Worm (Caenorhabditis elegans) whole organism, L3 larva: ENCODE results near the gene irk-2.

Source experiments
- ceh-16 ChIP-seq: sonication (generic microtip); optimal IDR thresholded peaks from 2 replicates; lab custom pipeline; 2017; ENCODE audit warnings: missing biosample characterization, missing genetic modification characterization
- ceh-28 ChIP-seq: fragments of 150-350 bp; optimal IDR thresholded peaks from 2 replicates; lab custom pipeline; 2014; ENCODE audit warnings: missing biosample characterization, missing genetic modification reagents, missing genetic modification characterization
- ceh-82 ChIP-seq: fragments of 150-350 bp; optimal IDR thresholded peaks from 2 replicates; lab custom pipeline; 2014; ENCODE audit warnings: missing biosample characterization, missing genetic modification characterization
- ceh-9 ChIP-seq: sonication (generic microtip); optimal IDR thresholded peaks from 2 replicates; lab custom pipeline; 2018; ENCODE audit warnings: missing biosample characterization, missing genetic modification characterization
- egl-27 ChIP-seq: sonication (generic microtip); optimal IDR thresholded peaks from 4 replicates; lab custom pipeline; 2017; ENCODE audit warnings: missing biosample characterization, missing genetic modification reagents, missing genetic modification characterization
- elt-2 ChIP-seq: sonication (generic microtip); optimal IDR thresholded peaks from 2 replicates; lab custom pipeline; 2016; ENCODE audit warnings: missing genetic modification reagents, mild to moderate bottlenecking, missing genetic modification characterization, missing compliant biosample characterization
- elt-3 ChIP-seq, 3 experiments: fragments of 150-350 bp in 1 of 3; sonication (generic microtip) in 2 of 3; optimal IDR thresholded peaks; 2 replicates in 2 of 3; 4 replicates in 1 of 3; lab custom pipeline; 2014 to 2017; ENCODE audit warnings: missing biosample characterization in 3 of 3, missing genetic modification characterization in 3 of 3
- fkh-10 ChIP-seq: sonication (generic microtip); optimal IDR thresholded peaks from 2 replicates; lab custom pipeline; 2017; ENCODE audit warnings: missing biosample characterization, missing genetic modification reagents, missing genetic modification characterization
- fkh-2 ChIP-seq: fragments of 150-350 bp; optimal IDR thresholded peaks from 2 replicates; lab custom pipeline; 2014; ENCODE audit warnings: missing biosample characterization, missing genetic modification reagents, missing genetic modification characterization
- fos-1 ChIP-seq: fragments of 150-350 bp; optimal IDR thresholded peaks from 2 replicates; lab custom pipeline; 2014; ENCODE audit warnings: missing biosample characterization, missing genetic modification characterization
- hmg-11 ChIP-seq: sonication (generic microtip); optimal IDR thresholded peaks from 2 replicates; lab custom pipeline; 2016; ENCODE audit warnings: missing genetic modification characterization, missing compliant biosample characterization
- jun-1 ChIP-seq: fragments of 150-350 bp; optimal IDR thresholded peaks from 2 replicates; lab custom pipeline; 2014; ENCODE audit warnings: missing biosample characterization, missing genetic modification reagents, missing genetic modification characterization
- lin-15B ChIP-seq: fragments of 150-350 bp; optimal IDR thresholded peaks from 2 replicates; lab custom pipeline; 2014; ENCODE audit warnings: missing biosample characterization, missing genetic modification characterization
- lin-39 ChIP-seq: fragments of 150-350 bp; optimal IDR thresholded peaks from 2 replicates; lab custom pipeline; 2018; ENCODE audit warnings: missing biosample characterization, missing genetic modification reagents, missing genetic modification characterization
- lsy-12 ChIP-seq: sonication (generic microtip); optimal IDR thresholded peaks from 2 replicates; lab custom pipeline; 2016; ENCODE audit warnings: mild to moderate bottlenecking, missing genetic modification characterization, missing compliant biosample characterization
- mdl-1 ChIP-seq: fragments of 150-350 bp; optimal IDR thresholded peaks from 2 replicates; lab custom pipeline; 2014; ENCODE audit warnings: missing biosample characterization, missing genetic modification characterization
- mml-1 ChIP-seq: fragments of 150-350 bp; sonication (generic microtip); optimal IDR thresholded peaks from 3 replicates; lab custom pipeline; 2014; ENCODE audit warnings: missing biosample characterization, missing genetic modification characterization
- nfya-1 ChIP-seq: sonication (generic microtip); optimal IDR thresholded peaks from 2 replicates; lab custom pipeline; 2017; ENCODE audit warnings: missing genetic modification characterization, mild to moderate bottlenecking, missing compliant biosample characterization, antibody characterized with exemption, moderate library complexity; ENCODE audit not compliant: insufficient read depth
- nhr-11 ChIP-seq: fragments of 150-350 bp; optimal IDR thresholded peaks from 2 replicates; lab custom pipeline; 2014; ENCODE audit warnings: missing biosample characterization, missing genetic modification characterization
- nhr-23 ChIP-seq: fragments of 150-350 bp; optimal IDR thresholded peaks from 2 replicates; lab custom pipeline; 2014; ENCODE audit warnings: missing biosample characterization, missing genetic modification reagents, missing genetic modification characterization
- nhr-25 ChIP-seq: sonication (generic microtip); optimal IDR thresholded peaks from 2 replicates; lab custom pipeline; 2017; ENCODE audit warnings: missing biosample characterization, missing genetic modification characterization
- nhr-28 ChIP-seq: fragments of 150-350 bp; optimal IDR thresholded peaks from 2 replicates; lab custom pipeline; 2014; ENCODE audit warnings: missing biosample characterization, missing genetic modification characterization
- nhr-43 ChIP-seq: sonication (generic microtip); optimal IDR thresholded peaks from 2 replicates; lab custom pipeline; 2016; ENCODE audit warnings: mild to moderate bottlenecking, missing genetic modification characterization, missing compliant biosample characterization; ENCODE audit not compliant: poor library complexity, severe bottlenecking
- nhr-76 ChIP-seq: fragments of 150-350 bp; sonication (generic microtip); optimal IDR thresholded peaks from 5 replicates; lab custom pipeline; 2014; ENCODE audit warnings: missing biosample characterization, missing genetic modification characterization
- pha-4 ChIP-seq: fragments of 150-350 bp; optimal IDR thresholded peaks from 2 replicates; lab custom pipeline; 2014; ENCODE audit warnings: missing biosample characterization, missing genetic modification reagents, missing genetic modification characterization
- pqm-1 ChIP-seq: fragments of 150-350 bp; optimal IDR thresholded peaks from 2 replicates; lab custom pipeline; 2017; ENCODE audit warnings: missing biosample characterization, missing genetic modification characterization, inconsistent platforms
- skn-1 ChIP-seq: fragments of 150-350 bp; optimal IDR thresholded peaks from 2 replicates; lab custom pipeline; 2014; ENCODE audit warnings: missing biosample characterization, missing genetic modification characterization
- snpc-4 ChIP-seq: fragments of 150-350 bp; optimal IDR thresholded peaks from 2 replicates; lab custom pipeline; 2014; ENCODE audit warnings: missing biosample characterization, missing genetic modification characterization
- tbx-2 ChIP-seq: sonication (generic microtip); optimal IDR thresholded peaks from 2 replicates; lab custom pipeline; 2016; ENCODE audit warnings: mild to moderate bottlenecking, missing genetic modification characterization, missing compliant biosample characterization
- unc-39 ChIP-seq: sonication (generic microtip); optimal IDR thresholded peaks from 4 replicates; lab custom pipeline; 2017; ENCODE audit warnings: missing biosample characterization, missing genetic modification characterization
- unc-62 ChIP-seq: fragments of 150-350 bp; sonication (generic microtip); optimal IDR thresholded peaks from 4 replicates; lab custom pipeline; 2014; ENCODE audit warnings: missing biosample characterization, missing genetic modification reagents, missing genetic modification characterization
- ztf-4 ChIP-seq: fragments of 150-350 bp; optimal IDR thresholded peaks from 2 replicates; lab custom pipeline; 2014; ENCODE audit warnings: missing biosample characterization, missing genetic modification characterization

The irk-2 gene

ce11 chrX:748319-748718 is 34.0 kb upstream of the irk-2 start:
- TF ChIP-seq tbx-2 (tag; lab: Kevin White, UChicago) (no peak), mml-1 (tag; lab: Kevin White, UChicago) (no peak)
- TF ChIP-seq, all 47 proteins: peak for 0

DNA sequence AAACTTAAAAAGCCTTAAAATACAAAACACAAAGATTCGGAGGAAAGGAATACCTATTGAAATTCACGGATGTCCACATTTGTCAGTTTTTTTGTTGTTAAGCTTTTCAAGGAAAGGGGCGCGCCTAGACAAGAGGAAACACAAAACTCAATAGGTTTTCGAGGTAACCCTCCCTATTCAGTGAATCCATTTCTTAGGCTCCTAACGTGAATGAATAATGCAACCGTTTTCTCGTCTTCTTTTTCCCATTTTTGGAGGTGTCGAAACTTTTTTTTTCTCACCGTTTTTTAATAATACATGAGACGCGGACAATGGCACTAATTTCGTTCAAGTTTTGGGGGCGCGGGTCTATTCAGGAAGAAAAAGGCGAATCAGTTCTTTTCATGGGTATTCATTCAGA is 22.7 kb upstream of the irk-2 start:
- peak; percentile 8 for TF ChIP-seq fkh-10
- no peak for TF ChIP-seq lin-15B (tag; lab: Kevin White, UChicago)
- TF ChIP-seq tbx-2 (tag; lab: Kevin White, UChicago): no peak

ce11 chrX:735572-735971 is 21.3 kb upstream of the irk-2 start, which contains the start of gene npr-19:
Gene npr-19, minus strand, starts transcription at chrX:735672.
- no peak for TF ChIP-seq mdl-1 (tag; lab: Kevin White, UChicago)
- TF ChIP-seq ceh-9 (tag; lab: Kevin White, UChicago): no peak
- no peak for TF ChIP-seq snpc-4 (tag; lab: Kevin White, UChicago)
- no peak for TF ChIP-seq nhr-28 (tag; lab: Kevin White, UChicago)
- TF ChIP-seq lin-39 (tag; lab: Kevin White, UChicago): no peak
- no peak for TF ChIP-seq fkh-2 (tag; lab: Kevin White, UChicago)
- TF ChIP-seq ceh-82 (tag; lab: Kevin White, UChicago): no peak
- no peak for TF ChIP-seq nhr-76 (tag; lab: Kevin White, UChicago)
- TF ChIP-seq, all 47 proteins: peak for 0

ce11 chrX:729062-729461 is 14.8 kb upstream of the irk-2 start:
- TF ChIP-seq nhr-28 (tag; lab: Kevin White, UChicago): no peak
- peak; percentile 55 for TF ChIP-seq pqm-1 (tag; lab: Kevin White, UChicago)
- peak; percentile 16 for TF ChIP-seq elt-2 (tag; lab: Kevin White, UChicago)

DNA sequence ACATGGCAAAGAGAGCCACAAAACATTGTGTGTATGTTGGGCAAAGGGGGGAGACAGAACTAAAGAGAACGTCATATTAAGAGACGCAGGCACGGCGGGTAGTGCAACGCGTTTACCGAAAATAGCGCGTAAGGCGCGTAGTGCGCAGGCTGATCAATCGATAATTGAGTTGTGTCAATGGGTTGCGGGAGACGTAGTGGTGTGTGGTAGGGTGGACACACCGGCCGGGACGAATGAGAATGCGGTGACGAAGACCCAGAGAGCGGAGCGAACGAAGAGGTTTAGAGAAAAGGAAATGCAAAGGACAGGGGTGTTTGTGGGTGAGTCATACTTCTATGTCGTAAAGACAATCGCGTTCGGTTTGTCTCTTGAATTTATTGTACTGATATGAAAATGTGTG is 13.4 kb upstream of the irk-2 start:
- TF ChIP-seq elt-3 (tag; optimal IDR thresholded peaks at IDR 0.05; lab: Kevin White, UChicago): no peak
- TF ChIP-seq nhr-43 (tag; lab: Kevin White, UChicago): peak; percentile 21
- TF ChIP-seq tbx-2 (tag; lab: Kevin White, UChicago): peak; percentile 47
- no peak for TF ChIP-seq skn-1 (tag; lab: Kevin White, UChicago)
- TF ChIP-seq fos-1: peak; percentile 93
- TF ChIP-seq ceh-28: peak; percentile 96
- peak; percentile 51 for TF ChIP-seq lsy-12
- peak; percentile 84 for TF ChIP-seq nhr-25
- no peak for TF ChIP-seq nhr-28 (tag; lab: Kevin White, UChicago)
- TF ChIP-seq unc-62 (GFP tag; lab: Kevin White, UChicago): no peak
- peak; percentile 65 for TF ChIP-seq elt-2 (tag; lab: Kevin White, UChicago)
- TF ChIP-seq hmg-11 (tag; lab: Kevin White, UChicago): peak; percentile 94
- peak; percentile 43 for TF ChIP-seq egl-27 (tag; lab: Kevin White, UChicago)
- peak; percentile 66 for TF ChIP-seq nhr-23 (tag; lab: Kevin White, UChicago)
- TF ChIP-seq ztf-4 (tag; lab: Kevin White, UChicago): no peak
- no peak for TF ChIP-seq nhr-11 (tag; lab: Kevin White, UChicago)
- TF ChIP-seq pha-4: peak; percentile 78
- no peak for TF ChIP-seq ceh-16 (tag; lab: Kevin White, UChicago)
- peak; percentile 39 for TF ChIP-seq lin-15B (tag; lab: Kevin White, UChicago)
- peak; percentile 79 for TF ChIP-seq nfya-1
- peak; percentile 50 for TF ChIP-seq pqm-1 (tag; lab: Kevin White, UChicago)
- peak; percentile 26 for TF ChIP-seq snpc-4 (tag; lab: Kevin White, UChicago)
- peak; percentile 90 for TF ChIP-seq jun-1

ce11 chrX:726295-726694 is 12.0 kb upstream of the irk-2 start:
- peak; percentile 5 for TF ChIP-seq nfya-1
- TF ChIP-seq unc-39: no peak
